Fruit fly (Drosophila melanogaster) S2 (cell line): ENCODE results near the gene CG33093.

Experiments used
- CG8478 ChIP-seq: fragments of >200 bp; optimal IDR thresholded peaks from 2 replicates; lab custom pipeline; 2018
- CTCF ChIP-seq, 2 experiments: fragments of >200 bp; optimal IDR thresholded peaks; 2 replicates each; lab custom pipeline; 2018

- TF ChIP-seq CTCF (optimal IDR thresholded peaks at IDR 0.05; lab: Kevin White, UChicago) (no peak), CG8478 (lab: Kevin White, UChicago) (no peak)
These were observed 21.0 kb upstream of the CG33093 start for dm6 chr3R:22552686-22553085.
